Worm (Caenorhabditis elegans) whole organism, young adult: Measurements from ENCODE around the gene Y69A2AR.32.

ENCODE experiments used
- B0019.2 ChIP-seq: fragments of 200-800 bp; sonication (Bioruptor generic); conservative IDR thresholded peaks from 2 replicates; pipeline ENCODE4 v1.3.6; 2022; ENCODE audit warnings: missing genetic modification reagents, missing genetic modification characterization, missing compliant biosample characterization
- B0261.1 ChIP-seq: sonication (generic microtip); optimal IDR thresholded peaks from 2 replicates; lab custom pipeline; 2016; ENCODE audit warnings: mild to moderate bottlenecking, missing genetic modification characterization, moderate library complexity, missing compliant biosample characterization
- lin-35 ChIP-seq, 3 experiments: fragments of 150-350 bp in 2 of 3; sonication (generic microtip) in 1 of 3; optimal IDR thresholded peaks; 2 replicates each; lab custom pipeline; 2014 to 2018; ENCODE audit warnings: missing biosample characterization in 3 of 3, missing genetic modification characterization in 3 of 3, missing genetic modification reagents in 3 of 3
- xnd-1 ChIP-seq: sonication (generic microtip); optimal IDR thresholded peaks from 2 replicates; lab custom pipeline; 2016; ENCODE audit warnings: missing genotype, missing genetic modification reagents, missing genetic modification characterization, missing compliant biosample characterization

The Y69A2AR.32 gene

ce11 chrIV:2658733-2659132, 48.5 kb downstream of the Y69A2AR.32 start (continued):
- TF ChIP-seq lin-35 (GFP tag; optimal IDR thresholded peaks at IDR 0.05; lab: Kevin White, UChicago) (peak in 1 of 3 experiments; percentile 39), xnd-1 (tag; lab: Kevin White, UChicago) (peak; percentile 7), B0019.2 (GFP tag; lab: Robert Waterston, UW) (no peak), B0261.1 (peak; percentile 93)
